Fruit fly (Drosophila melanogaster): ENCODE results near the gene Rga.

The Rga gene

dm6 chr3R:5654692-5655181 lies 41.8 kb upstream of the Rga start, which contains the start of the genes elm and MED27 (continued):
- TF ChIP-seq HLH54F (GFP tag; optimal IDR thresholded peaks at IDR 0.05) (peak; percentile 94), Dp (GFP tag; optimal IDR thresholded peaks at IDR 0.05) (peak; percentile 25), dimm (GFP tag; IDR thresholded peaks at IDR 0.05) (peak; percentile 82), CG11247 (GFP tag; IDR thresholded peaks at IDR 0.05) (peak; percentile 91), otp (GFP tag; IDR thresholded peaks at IDR 0.05) (peak; percentile 86), HLHmδ (GFP tag; optimal IDR thresholded peaks at IDR 0.05) (peak; percentile 94), Nf-YC (tag; optimal IDR thresholded peaks at IDR 0.05) (peak; percentile 90), CG14667 (GFP tag; IDR thresholded peaks at IDR 0.05) (peak; percentile 92), vfl (GFP tag; optimal IDR thresholded peaks at IDR 0.05) (peak; percentile 94), CG3407 (GFP tag; optimal IDR thresholded peaks at IDR 0.05) (peak; percentile 78), CG2199 (GFP tag; IDR thresholded peaks at IDR 0.05) (0 out of 3 replicates have a peak, but pooled peaks have one; percentile 67), H2.0 (GFP tag; IDR thresholded peaks at IDR 0.05) (peak; percentile 93), abd-A (tag; optimal IDR thresholded peaks at IDR 0.05) (no peak), BtbVII (GFP tag; optimal IDR thresholded peaks at IDR 0.05) (peak; percentile 81), CG9727 (GFP tag; optimal IDR thresholded peaks at IDR 0.05) (peak; percentile 94), CG6854 (GFP tag; optimal IDR thresholded peaks at IDR 0.05) (peak; percentile 61), cas (GFP tag; IDR thresholded peaks at IDR 0.05) (peak; percentile 86), Gsc (GFP tag; IDR thresholded peaks at IDR 0.05) (peak; percentile 82), ems (GFP tag; optimal IDR thresholded peaks at IDR 0.05) (peak; percentile 94), Scr (GFP tag; IDR thresholded peaks at IDR 0.05; ENCODE audit: partially characterized antibody) (peak; percentile 98), CHES-1-like (GFP tag; optimal IDR thresholded peaks at IDR 0.05) (peak; percentile 94), nerfin-1 (tag; optimal IDR thresholded peaks at IDR 0.05) (peak; percentile 84), Usf (GFP tag; optimal IDR thresholded peaks at IDR 0.05) (peak; percentile 87), Trl (optimal IDR thresholded peaks at IDR 0.05) (no peak), Trl (GFP tag; optimal IDR thresholded peaks at IDR 0.05) (peak; percentile 93), toy (GFP tag; IDR thresholded peaks at IDR 0.05) (peak; percentile 72; the same call in 1 of the 2 replicates), wek (GFP tag; optimal IDR thresholded peaks at IDR 0.05) (peak; percentile 0), YL-1 (GFP tag; optimal IDR thresholded peaks at IDR 0.05) (peak; percentile 76), Hmx (GFP tag; optimal IDR thresholded peaks at IDR 0.05) (peak; percentile 86), CG11696 (GFP tag; IDR thresholded peaks at IDR 0.05) (peak; percentile 74), trh (GFP tag; optimal IDR thresholded peaks at IDR 0.05) (peak; percentile 92), luna (GFP tag; optimal IDR thresholded peaks at IDR 0.05) (peak; percentile 27), gfzf (GFP tag; optimal IDR thresholded peaks at IDR 0.05) (peak; percentile 89), CG11456 (GFP tag; IDR thresholded peaks at IDR 0.05) (peak; percentile 94), pho (GFP tag; optimal IDR thresholded peaks at IDR 0.05) (peak; percentile 94), Blimp-1 (GFP tag; optimal IDR thresholded peaks at IDR 0.05) (peak; percentile 86), CG3838 (GFP tag; optimal IDR thresholded peaks at IDR 0.05) (peak; percentile 87), CG10565 (GFP tag; optimal IDR thresholded peaks at IDR 0.05) (peak; percentile 38), MBD-R2 (GFP tag; IDR thresholded peaks at IDR 0.05) (peak; percentile 95), CG10654 (GFP tag; optimal IDR thresholded peaks at IDR 0.05) (peak; percentile 93), CG18599 (GFP tag; optimal IDR thresholded peaks at IDR 0.05) (peak; percentile 92), scrt (GFP tag; optimal IDR thresholded peaks at IDR 0.05) (peak; percentile 72), CG15696 (tag; optimal IDR thresholded peaks at IDR 0.05) (peak; percentile 97), Myb (GFP tag; optimal IDR thresholded peaks at IDR 0.05) (peak; percentile 83), al (GFP tag; IDR thresholded peaks at IDR 0.05) (peak; percentile 94), CG9932 (GFP tag; IDR thresholded peaks at IDR 0.05) (peak; percentile 98), CG14965 (GFP tag; optimal IDR thresholded peaks at IDR 0.05; ENCODE audit: borderline replicate concordance) (peak; percentile 25), Aef1 (GFP tag; IDR thresholded peaks at IDR 0.05) (peak; percentile 95), cwo (GFP tag; optimal IDR thresholded peaks at IDR 0.05) (peak; percentile 76), CG7372 (GFP tag; IDR thresholded peaks at IDR 0.05) (peak; percentile 95), ato (GFP tag; IDR thresholded peaks at IDR 0.05; ENCODE audit: partially characterized antibody) (peak; percentile 47; the same call in 1 of the 2 replicates)

Data from whole organism, embryonic.